Fruit fly (Drosophila melanogaster) whole organism, embryonic: ENCODE measurements around the gene Ldaf1.
A peak's percentile ranks its signal among the peaks of the same experiment; 100 is the strongest.

ENCODE experiments used
- Asciz ChIP-seq: fragments of 200-800 bp; sonication (Bioruptor generic); optimal IDR thresholded peaks from 2 replicates; lab custom pipeline; 2017; ENCODE audit warnings: missing biosample characterization, mild to moderate bottlenecking, missing genetic modification characterization, missing genetic modification reagents
- Atf-2 ChIP-seq: fragments of 200-800 bp; sonication (Bioruptor generic); optimal IDR thresholded peaks from 2 replicates; lab custom pipeline; 2016; ENCODE audit warnings: missing biosample characterization, missing genetic modification characterization
- CG10321 ChIP-seq: fragments of 200-800 bp; sonication (Bioruptor generic); IDR thresholded peaks from 2 replicates; pipeline ENCODE4 v1.3.6; 2022; ENCODE audit warnings: missing biosample characterization, missing genetic modification characterization
- CG10462 ChIP-seq: fragments of 200-800 bp; sonication (Bioruptor generic); optimal IDR thresholded peaks from 2 replicates; lab custom pipeline; 2016; ENCODE audit warnings: missing biosample characterization, missing genetic modification characterization
- CG10543 ChIP-seq: fragments of 200-800 bp; sonication (Bioruptor generic); optimal IDR thresholded peaks from 3 replicates; lab custom pipeline; 2017; ENCODE audit warnings: missing biosample characterization, mild to moderate bottlenecking, missing genetic modification characterization, moderate library complexity
- CG10979 ChIP-seq: fragments of 200-800 bp; sonication (Bioruptor generic); optimal IDR thresholded peaks from 2 replicates; lab custom pipeline; 2018; ENCODE audit warnings: missing biosample characterization, mild to moderate bottlenecking, missing genetic modification characterization, moderate library complexity
- CG11247 ChIP-seq: fragments of 200-800 bp; sonication (Bioruptor generic); IDR thresholded peaks from 2 replicates; pipeline ENCODE4 v1.3.6; 2022; ENCODE audit warnings: missing biosample characterization, missing genetic modification characterization
- CG12219 ChIP-seq: fragments of 200-800 bp; sonication (Bioruptor generic); optimal IDR thresholded peaks from 3 replicates; lab custom pipeline; 2018; ENCODE audit warnings: missing biosample characterization, mild to moderate bottlenecking, missing genetic modification characterization
- CG14860 ChIP-seq: fragments of 200-800 bp; sonication (Bioruptor generic); IDR thresholded peaks from 3 replicates; pipeline ENCODE4 v1.3.6; 2022; ENCODE audit warnings: missing biosample characterization, missing genetic modification characterization; ENCODE audit not compliant: partially characterized antibody
- CG15269 ChIP-seq: fragments of 200-800 bp; sonication (Bioruptor generic); optimal IDR thresholded peaks from 2 replicates; lab custom pipeline; 2018; ENCODE audit warnings: missing biosample characterization, mild to moderate bottlenecking, missing genetic modification characterization, moderate library complexity
- CG16813 ChIP-seq: fragments of 200-800 bp; sonication (Bioruptor generic); IDR thresholded peaks from 3 replicates; pipeline ENCODE4 v1.3.6; 2022; ENCODE audit warnings: missing biosample characterization, missing genetic modification characterization; ENCODE audit not compliant: partially characterized antibody
- CG2120 ChIP-seq: fragments of 200-800 bp; sonication (Bioruptor generic); optimal IDR thresholded peaks from 3 replicates; lab custom pipeline; 2016; ENCODE audit warnings: missing biosample characterization, missing genetic modification characterization
- CG32532 ChIP-seq: fragments of 200-800 bp; sonication (Bioruptor generic); IDR thresholded peaks from 2 replicates; pipeline ENCODE4 v1.3.6; 2022; ENCODE audit warnings: missing biosample characterization, missing genetic modification characterization
- CG32767 ChIP-seq: fragments of 200-800 bp; sonication (Bioruptor generic); IDR thresholded peaks from 2 replicates; pipeline ENCODE4 v1.3.6; 2022; ENCODE audit warnings: missing biosample characterization, missing genetic modification characterization
- CG3281 ChIP-seq: fragments of 200-800 bp; sonication (Bioruptor generic); optimal IDR thresholded peaks from 3 replicates; lab custom pipeline; 2017; ENCODE audit warnings: missing biosample characterization, mild to moderate bottlenecking, missing genetic modification characterization
- CG33213 ChIP-seq: fragments of 200-800 bp; sonication (Bioruptor generic); optimal IDR thresholded peaks from 3 replicates; lab custom pipeline; 2016; ENCODE audit warnings: missing biosample characterization, missing genetic modification characterization
- CG33557 ChIP-seq: fragments of 200-800 bp; sonication (Bioruptor generic); optimal IDR thresholded peaks from 2 replicates; lab custom pipeline; 2019; ENCODE audit warnings: missing biosample characterization, mild to moderate bottlenecking, missing genetic modification characterization, moderate library complexity
- CG34224 ChIP-seq: fragments of 200-800 bp; sonication (Bioruptor generic); IDR thresholded peaks from 3 replicates; pipeline ENCODE4 v1.3.6; 2022; ENCODE audit warnings: missing biosample characterization, missing genetic modification characterization; ENCODE audit not compliant: partially characterized antibody
- CG3995 ChIP-seq: fragments of 200-800 bp; sonication (Bioruptor generic); optimal IDR thresholded peaks from 3 replicates; lab custom pipeline; 2016; ENCODE audit warnings: missing biosample characterization, missing genetic modification characterization
- CG6765 ChIP-seq: fragments of 200-800 bp; sonication (Bioruptor generic); optimal IDR thresholded peaks from 3 replicates; lab custom pipeline; 2017; ENCODE audit warnings: missing biosample characterization, mild to moderate bottlenecking, missing genetic modification characterization
- CG7987 ChIP-seq: fragments of 200-800 bp; sonication (Bioruptor generic); optimal IDR thresholded peaks from 2 replicates; lab custom pipeline; 2018; ENCODE audit warnings: missing biosample characterization, mild to moderate bottlenecking, missing genetic modification characterization, moderate library complexity
- H2.0 ChIP-seq: fragments of 200-800 bp; sonication (Bioruptor generic); IDR thresholded peaks from 2 replicates; pipeline ENCODE4 v1.3.6; 2022; ENCODE audit warnings: missing biosample characterization, missing genetic modification characterization
- HLH4C ChIP-seq: fragments of 200-800 bp; sonication (Bioruptor generic); IDR thresholded peaks from 3 replicates; pipeline ENCODE4 v1.3.6; 2022; ENCODE audit warnings: missing biosample characterization, missing genetic modification characterization; ENCODE audit not compliant: partially characterized antibody
- Hr3 ChIP-seq: fragments of 200-800 bp; sonication (Bioruptor generic); optimal IDR thresholded peaks from 3 replicates; lab custom pipeline; 2016; ENCODE audit warnings: missing biosample characterization, missing genetic modification characterization
- Hr51 ChIP-seq, 2 experiments: fragments of 200-800 bp; sonication (Bioruptor generic); optimal IDR thresholded peaks; 2 replicates in 1 of 2; 3 replicates in 1 of 2; lab custom pipeline; 2016 to 2018; ENCODE audit warnings: missing biosample characterization in 2 of 2, missing genetic modification characterization in 2 of 2, mild to moderate bottlenecking in 1 of 2, moderate library complexity in 1 of 2
- Hr78 ChIP-seq, 2 experiments: fragments of 200-800 bp in 1 of 2; fragments of >200 bp in 1 of 2; sonication (Bioruptor generic) in 1 of 2; optimal IDR thresholded peaks; 2 replicates each; lab custom pipeline; 2017 to 2019; ENCODE audit warnings: missing biosample characterization in 2 of 2, missing genetic modification characterization in 2 of 2, mild to moderate bottlenecking in 1 of 2, moderate library complexity in 1 of 2
- Jarid2 ChIP-seq: fragments of 200-800 bp; sonication (Bioruptor generic); optimal IDR thresholded peaks from 3 replicates; lab custom pipeline; 2017; ENCODE audit warnings: mild to moderate bottlenecking, missing biosample characterization, missing genetic modification reagents, missing genetic modification characterization
- Meics ChIP-seq: fragments of 200-800 bp; sonication (Bioruptor generic); optimal IDR thresholded peaks from 2 replicates; lab custom pipeline; 2017; ENCODE audit warnings: missing biosample characterization, mild to moderate bottlenecking, missing genetic modification characterization
- Oli ChIP-seq: fragments of 200-800 bp; sonication (Bioruptor generic); optimal IDR thresholded peaks from 2 replicates; lab custom pipeline; 2018; ENCODE audit warnings: missing biosample characterization, mild to moderate bottlenecking, missing genetic modification characterization, moderate library complexity
- Poxn ChIP-seq: fragments of 200-800 bp; sonication (Bioruptor generic); IDR thresholded peaks from 2 replicates; pipeline ENCODE4 v1.3.6; 2022; ENCODE audit warnings: missing biosample characterization, missing genetic modification characterization
- Sox100B ChIP-seq: fragments of 200-800 bp; sonication (Bioruptor generic); optimal IDR thresholded peaks from 3 replicates; lab custom pipeline; 2018; ENCODE audit warnings: missing biosample characterization, mild to moderate bottlenecking, missing genetic modification characterization
- Sry-β ChIP-seq: fragments of 200-800 bp; sonication (Bioruptor generic); optimal IDR thresholded peaks from 2 replicates; lab custom pipeline; 2018; ENCODE audit warnings: missing biosample characterization, mild to moderate bottlenecking, missing genetic modification characterization, moderate library complexity
- TFAM ChIP-seq: fragments of 200-800 bp; sonication (Bioruptor generic); optimal IDR thresholded peaks from 2 replicates; lab custom pipeline; 2017; ENCODE audit warnings: missing biosample characterization, missing genetic modification characterization, inconsistent platforms
- ap ChIP-seq: fragments of 200-800 bp; sonication (Bioruptor generic); IDR thresholded peaks from 2 replicates; pipeline ENCODE4 v1.3.6; 2022; ENCODE audit warnings: missing biosample characterization, missing genetic modification characterization
- ato ChIP-seq: fragments of 200-800 bp; sonication (Bioruptor generic); IDR thresholded peaks from 2 replicates; pipeline ENCODE4 v1.3.6; 2022; ENCODE audit warnings: missing biosample characterization, missing genetic modification characterization; ENCODE audit not compliant: partially characterized antibody
- dysf ChIP-seq: fragments of 200-800 bp; sonication (Bioruptor generic); IDR thresholded peaks from 3 replicates; pipeline ENCODE4 v1.3.6; 2022; ENCODE audit warnings: missing biosample characterization, missing genetic modification characterization
- grn ChIP-seq: fragments of 200-800 bp; sonication (Bioruptor generic); optimal IDR thresholded peaks from 3 replicates; lab custom pipeline; 2017; ENCODE audit warnings: missing biosample characterization, missing genetic modification characterization
- ham ChIP-seq: fragments of 200-800 bp; sonication (Bioruptor generic); IDR thresholded peaks from 2 replicates; pipeline ENCODE4 v1.3.6; 2022; ENCODE audit warnings: missing biosample characterization, missing genetic modification characterization
- hth ChIP-seq: fragments of >200 bp; optimal IDR thresholded peaks from 2 replicates; lab custom pipeline; 2017; ENCODE audit warnings: inconsistent platforms
- ken ChIP-seq: fragments of 200-800 bp; sonication (Bioruptor generic); IDR thresholded peaks from 3 replicates; pipeline ENCODE4 v1.3.6; 2022; ENCODE audit warnings: missing biosample characterization, missing genetic modification characterization
- knrl ChIP-seq: fragments of 200-800 bp; sonication (Bioruptor generic); IDR thresholded peaks from 3 replicates; pipeline ENCODE4 v1.3.6; 2022; ENCODE audit warnings: missing biosample characterization, missing genetic modification characterization; ENCODE audit not compliant: partially characterized antibody
- maf-S ChIP-seq: fragments of 200-800 bp; sonication (Bioruptor generic); optimal IDR thresholded peaks from 2 replicates; lab custom pipeline; 2016; ENCODE audit warnings: missing biosample characterization, missing genetic modification characterization
- nau ChIP-seq: fragments of 200-800 bp; sonication (Bioruptor generic); optimal IDR thresholded peaks from 3 replicates; lab custom pipeline; 2017; ENCODE audit warnings: missing biosample characterization, mild to moderate bottlenecking, missing genetic modification characterization, missing genetic modification reagents
- nerfin-1 ChIP-seq: fragments of 200-800 bp; sonication (Bioruptor generic); optimal IDR thresholded peaks from 3 replicates; lab custom pipeline; 2019; ENCODE audit warnings: missing biosample characterization, mild to moderate bottlenecking, missing genetic modification characterization, moderate library complexity
- schlank ChIP-seq: fragments of 200-800 bp; sonication (Bioruptor generic); optimal IDR thresholded peaks from 2 replicates; lab custom pipeline; 2018; ENCODE audit warnings: missing biosample characterization, mild to moderate bottlenecking, missing genetic modification characterization
- sob ChIP-seq: fragments of 200-800 bp; sonication (Bioruptor generic); IDR thresholded peaks from 2 replicates; pipeline ENCODE4 v1.3.6; 2022; ENCODE audit warnings: missing biosample characterization, missing genetic modification characterization
- trem ChIP-seq: fragments of 200-800 bp; optimal IDR thresholded peaks from 3 replicates; lab custom pipeline; 2019; ENCODE audit warnings: missing biosample characterization, mild to moderate bottlenecking, missing genetic modification characterization, moderate library complexity
- unc-4 ChIP-seq: fragments of 200-800 bp; sonication (Bioruptor generic); IDR thresholded peaks from 2 replicates; pipeline ENCODE4 v1.3.6; 2022; ENCODE audit warnings: missing biosample characterization, missing genetic modification characterization; ENCODE audit not compliant: partially characterized antibody
- vvl ChIP-seq: fragments of 200-800 bp; sonication (Bioruptor generic); IDR thresholded peaks from 2 replicates; pipeline ENCODE4 v1.3.6; 2022; ENCODE audit warnings: missing biosample characterization, missing genetic modification characterization

Ldaf1 gene

DNA sequence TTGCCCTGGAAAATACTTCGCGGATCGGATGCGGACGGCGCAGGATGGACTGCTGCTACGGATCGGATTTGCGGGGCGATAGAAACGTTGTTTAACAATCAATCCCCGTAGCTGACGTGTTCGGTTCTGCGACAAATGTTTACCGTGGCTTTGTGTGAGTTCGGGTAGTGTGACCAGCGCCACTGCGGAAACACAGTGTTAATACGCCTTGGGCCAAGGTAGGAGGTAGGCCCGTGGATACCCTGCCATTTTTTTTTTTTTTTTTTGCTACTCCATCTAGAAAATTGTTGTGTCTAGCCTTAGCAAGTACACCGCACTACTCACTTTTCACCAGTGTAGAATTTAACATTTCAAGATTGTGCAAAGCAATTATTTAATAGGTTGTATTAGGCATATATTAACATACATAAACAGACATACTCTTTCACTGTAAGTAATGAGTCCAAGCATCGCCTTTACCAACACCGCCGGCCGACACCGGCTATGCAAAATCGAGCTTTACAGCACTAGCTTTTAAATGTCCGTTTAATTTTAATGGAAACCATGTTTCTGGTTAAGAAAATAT lies 40.0 kb downstream of the Ldaf1 start, which contains the start of gene deltaCOP (continued):
- TF ChIP-seq grn (GFP tag; lab: Kevin White, UChicago) (no peak), CG3995 (GFP tag; lab: Kevin White, UChicago) (peak; percentile 52), nau (GFP tag; lab: Kevin White, UChicago) (no peak), H2.0 (peak; percentile 72), dysf (peak; percentile 90), maf-S (GFP tag; lab: Kevin White, UChicago) (peak; percentile 88), trem (tag; lab: Kevin White, UChicago) (peak; percentile 45), CG34224 (GFP tag; lab: Robert Waterston, UW) (peak; percentile 23; the same call in 2 of the 3 replicates), ato (GFP tag; lab: Robert Waterston, UW) (no peak), HLH4C (GFP tag; lab: Robert Waterston, UW) (no peak), sob (peak; percentile 90), CG16813 (GFP tag; lab: Robert Waterston, UW) (no peak), Jarid2 (no peak), CG15269 (tag; lab: Kevin White, UChicago) (peak; percentile 79), CG10979 (tag; lab: Kevin White, UChicago) (peak; percentile 64), CG10462 (GFP tag; lab: Kevin White, UChicago) (peak; percentile 66), schlank (tag; lab: Kevin White, UChicago) (peak; percentile 24), Sry-β (GFP tag; lab: Kevin White, UChicago) (no peak), CG7987 (GFP tag; lab: Kevin White, UChicago) (peak; percentile 23), CG32767 (GFP tag; lab: Robert Waterston, UW) (peak; percentile 72; the same call in 1 of the 2 replicates), CG32532 (GFP tag; lab: Robert Waterston, UW) (peak; percentile 87), CG2120 (GFP tag; lab: Kevin White, UChicago) (peak; percentile 97), CG12219 (GFP tag; lab: Kevin White, UChicago) (no peak), Atf-2 (GFP tag; lab: Kevin White, UChicago) (peak; percentile 88), ken (GFP tag; lab: Robert Waterston, UW) (peak; percentile 73; the same call in 2 of the 3 replicates), hth (lab: Kevin White, UChicago) (no peak), Hr3 (peak; percentile 91), TFAM (GFP tag; lab: Kevin White, UChicago) (no peak), CG10321 (GFP tag; lab: Robert Waterston, UW) (no peak), CG10543 (GFP tag; lab: Kevin White, UChicago) (peak; percentile 79), unc-4 (GFP tag; lab: Robert Waterston, UW) (no peak), CG33557 (peak; percentile 57), Sox100B (GFP tag; lab: Kevin White, UChicago) (no peak), Hr51 (GFP tag; optimal IDR thresholded peaks at IDR 0.05; lab: Kevin White, UChicago) (peak; percentile 75 to 88), knrl (peak; percentile 40; the same call in 1 of the 3 replicates), Hr78 (GFP tag; optimal IDR thresholded peaks at IDR 0.05; lab: Kevin White, UChicago) (peak in 1 of 2 experiments; percentile 2), Oli (peak; percentile 77), Poxn (no peak), vvl (GFP tag; lab: Robert Waterston, UW) (peak; percentile 84), nerfin-1 (tag; lab: Kevin White, UChicago) (peak; percentile 11), CG33213 (GFP tag; lab: Kevin White, UChicago) (peak; percentile 90), Asciz (no peak), CG3281 (GFP tag; lab: Kevin White, UChicago) (peak; percentile 80), CG11247 (GFP tag; lab: Robert Waterston, UW) (peak; percentile 79), CG14860 (no peak), ham (peak; percentile 65; the same call in 1 of the 2 replicates), Meics (peak; percentile 81), ap (GFP tag; lab: Robert Waterston, UW) (peak; percentile 57; the same call in 1 of the 2 replicates), CG6765 (GFP tag; lab: Kevin White, UChicago) (peak; percentile 45)
